Fruit fly (Drosophila melanogaster): Measurements from ENCODE around the gene AstA-R1.

Gene AstA-R1

dm6 chrX:3696540-3697206 lies 122.3 kb downstream of the AstA-R1 start (continued):
- no peak for TF ChIP-seq salr (GFP tag; optimal IDR thresholded peaks at IDR 0.05)
- peak; percentile 30 for TF ChIP-seq cyc (GFP tag; optimal IDR thresholded peaks at IDR 0.05)
- no peak; the same call in 2 of the 3 replicates for TF ChIP-seq CG6163 (GFP tag; IDR thresholded peaks at IDR 0.05)
- peak; percentile 14 for TF ChIP-seq dac (GFP tag; optimal IDR thresholded peaks at IDR 0.05)
- TF ChIP-seq CG9139 (GFP tag; optimal IDR thresholded peaks at IDR 0.05), result no peak
- TF ChIP-seq Eip93F (GFP tag; optimal IDR thresholded peaks at IDR 0.05), result no peak
- TF ChIP-seq CG1621 (tag; optimal IDR thresholded peaks at IDR 0.05), result no peak
- TF ChIP-seq CG34406 (GFP tag; optimal IDR thresholded peaks at IDR 0.05), result peak; percentile 1
- peak; percentile 85 for TF ChIP-seq Eip78C (GFP tag)
- peak; percentile 8 for TF ChIP-seq Sox102F (GFP tag; optimal IDR thresholded peaks at IDR 0.05)
- no peak for TF ChIP-seq ss (GFP tag; optimal IDR thresholded peaks at IDR 0.05)
- no peak for TF ChIP-seq fkh (GFP tag; optimal IDR thresholded peaks at IDR 0.05)
- no peak for TF ChIP-seq CG6276 (GFP tag; optimal IDR thresholded peaks at IDR 0.05)
- no peak; the same call in 2 of the 3 replicates for TF ChIP-seq CG8119 (GFP tag; IDR thresholded peaks at IDR 0.05)
- no peak for TF ChIP-seq pdm3 (GFP tag; optimal IDR thresholded peaks at IDR 0.05)
- no peak for TF ChIP-seq Gug (GFP tag; IDR thresholded peaks at IDR 0.05)
- no peak for TF ChIP-seq Sox14 (GFP tag; optimal IDR thresholded peaks at IDR 0.05)
- no peak for TF ChIP-seq CG6808 (GFP tag; optimal IDR thresholded peaks at IDR 0.05)
- peak; percentile 28 for TF ChIP-seq CG3919 (GFP tag; optimal IDR thresholded peaks at IDR 0.05)
- no peak for TF ChIP-seq CG8319 (GFP tag; optimal IDR thresholded peaks at IDR 0.05)
- no peak for TF ChIP-seq CG10669 (GFP tag; optimal IDR thresholded peaks at IDR 0.05)
- peak; percentile 48 for TF ChIP-seq topi (GFP tag; optimal IDR thresholded peaks at IDR 0.05)
- TF ChIP-seq achi (GFP tag; optimal IDR thresholded peaks at IDR 0.05), result no peak
- TF ChIP-seq CG7368 (GFP tag; optimal IDR thresholded peaks at IDR 0.05), result no peak
- TF ChIP-seq dsx (GFP tag; optimal IDR thresholded peaks at IDR 0.05; ENCODE audit: poor library complexity, severe bottlenecking), result peak; percentile 87
- no peak for TF ChIP-seq Hr38 (GFP tag; optimal IDR thresholded peaks at IDR 0.05)
- TF ChIP-seq acj6 (GFP tag; optimal IDR thresholded peaks at IDR 0.05), result peak; percentile 7
- peak; percentile 11 for TF ChIP-seq CG4318 (GFP tag; optimal IDR thresholded peaks at IDR 0.05)
- TF ChIP-seq CG15336 (GFP tag; IDR thresholded peaks at IDR 0.05), result no peak

dm6 chrX:3704204-3704660 lies 129.9 kb downstream of the AstA-R1 start:
- TF ChIP-seq Ets21C (GFP tag; optimal IDR thresholded peaks at IDR 0.05), result peak; percentile 13
- peak; percentile 38 for TF ChIP-seq Sox102F (GFP tag; optimal IDR thresholded peaks at IDR 0.05)
- peak; percentile 15 for TF ChIP-seq Met (GFP tag; optimal IDR thresholded peaks at IDR 0.05)
- TF ChIP-seq CG16779 (tag; optimal IDR thresholded peaks at IDR 0.05), result no peak
- peak; percentile 85 for TF ChIP-seq Eip78C (GFP tag)
- TF ChIP-seq lz (GFP tag; optimal IDR thresholded peaks at IDR 0.05), result peak; percentile 6
- TF ChIP-seq CG34406 (GFP tag; optimal IDR thresholded peaks at IDR 0.05), result no peak
- peak; percentile 52 for TF ChIP-seq esn (GFP tag; optimal IDR thresholded peaks at IDR 0.05)
- peak; percentile 69 for TF ChIP-seq fkh (GFP tag; optimal IDR thresholded peaks at IDR 0.05)
- TF ChIP-seq achi (GFP tag; optimal IDR thresholded peaks at IDR 0.05), result no peak
- peak; percentile 31 for TF ChIP-seq topi (GFP tag; optimal IDR thresholded peaks at IDR 0.05)
- TF ChIP-seq Sox14 (GFP tag; optimal IDR thresholded peaks at IDR 0.05), result peak; percentile 6
- peak; percentile 54 to 73 for TF ChIP-seq ss (GFP tag; optimal IDR thresholded peaks at IDR 0.05)
- peak; percentile 30 for TF ChIP-seq CG6792 (GFP tag; optimal IDR thresholded peaks at IDR 0.05)
- TF ChIP-seq svp (GFP tag), result peak; percentile 77
- TF ChIP-seq eg (GFP tag; IDR thresholded peaks at IDR 0.05), result no peak
- TF ChIP-seq CG6854 (GFP tag; optimal IDR thresholded peaks at IDR 0.05), result peak; percentile 64
- TF ChIP-seq CG10669 (GFP tag; optimal IDR thresholded peaks at IDR 0.05), result peak; percentile 19

All from whole organism, prepupa.